Fruit fly (Drosophila melanogaster): ENCODE data around the gene Gal.

Gene Gal

dm6 chr2L:5974122-5974521 lies 32.5 kb downstream of the Gal start (continued):
- TF ChIP-seq Fer1 (GFP tag; optimal IDR thresholded peaks at IDR 0.05), result peak; percentile 77
- TF ChIP-seq org-1 (GFP tag; optimal IDR thresholded peaks at IDR 0.05), result peak; percentile 60
- no peak for TF ChIP-seq vnd (GFP tag; IDR thresholded peaks at IDR 0.05; ENCODE audit: partially characterized antibody)
- TF ChIP-seq tna (GFP tag; IDR thresholded peaks at IDR 0.05; ENCODE audit: partially characterized antibody), result no peak
- TF ChIP-seq insv (GFP tag; optimal IDR thresholded peaks at IDR 0.05), result peak in 1 of 2 experiments; percentile 55
- peak; percentile 81 for TF ChIP-seq Hmr (GFP tag; optimal IDR thresholded peaks at IDR 0.05)
- TF ChIP-seq CG34422 (GFP tag; IDR thresholded peaks at IDR 0.05), result peak; percentile 20; the same call in 1 of the 3 replicates
- TF ChIP-seq so (GFP tag; IDR thresholded peaks at IDR 0.05), result peak; percentile 38; the same call in 1 of the 3 replicates
- TF ChIP-seq Fer2 (tag; optimal IDR thresholded peaks at IDR 0.05), result peak; percentile 47
- TF ChIP-seq CG15269 (tag; optimal IDR thresholded peaks at IDR 0.05), result peak; percentile 65
- peak; percentile 59; the same call in 1 of the 3 replicates for TF ChIP-seq CG6175 (GFP tag; IDR thresholded peaks at IDR 0.05)
- peak; percentile 45; the same call in 1 of the 2 replicates for TF ChIP-seq CG1024 (GFP tag; IDR thresholded peaks at IDR 0.05)
- TF ChIP-seq Jarid2 (GFP tag; optimal IDR thresholded peaks at IDR 0.05), result peak; percentile 55
- peak; percentile 71 for TF ChIP-seq HHEX (GFP tag; optimal IDR thresholded peaks at IDR 0.05)
- TF ChIP-seq CG6854 (GFP tag; optimal IDR thresholded peaks at IDR 0.05), result peak; percentile 48
- TF ChIP-seq crc (GFP tag; optimal IDR thresholded peaks at IDR 0.05), result no peak
- TF ChIP-seq Six4 (GFP tag; optimal IDR thresholded peaks at IDR 0.05), result no peak
- peak in 1 of 2 experiments; percentile 4 for TF ChIP-seq Pdp1 (GFP tag; optimal IDR thresholded peaks at IDR 0.05)
- peak; percentile 4 for TF ChIP-seq CG18476 (GFP tag; optimal IDR thresholded peaks at IDR 0.05)
- TF ChIP-seq CG2875 (GFP tag; optimal IDR thresholded peaks at IDR 0.05), result peak; percentile 61
- peak; percentile 33; the same call in 1 of the 2 replicates for TF ChIP-seq CG6689 (GFP tag; IDR thresholded peaks at IDR 0.05)
- no peak for TF ChIP-seq CG42726 (GFP tag; IDR thresholded peaks at IDR 0.05; ENCODE audit: partially characterized antibody)
- peak; percentile 58 for TF ChIP-seq CG7556 (GFP tag; optimal IDR thresholded peaks at IDR 0.05)
- peak; percentile 16; the same call in 1 of the 2 replicates for TF ChIP-seq stc (GFP tag; IDR thresholded peaks at IDR 0.05)
- TF ChIP-seq sug (tag; optimal IDR thresholded peaks at IDR 0.05), result peak; percentile 83
- TF ChIP-seq PHDP (tag; optimal IDR thresholded peaks at IDR 0.05), result peak; percentile 71
- TF ChIP-seq Hey (tag; optimal IDR thresholded peaks at IDR 0.05), result peak; percentile 62
- TF ChIP-seq CG5953 (GFP tag; IDR thresholded peaks at IDR 0.05), result 0 out of 2 replicates have a peak, but pooled peaks have one; percentile 15
- TF ChIP-seq CG10209 (GFP tag; optimal IDR thresholded peaks at IDR 0.05), result peak; percentile 74
- peak; percentile 59 for TF ChIP-seq gem (tag; optimal IDR thresholded peaks at IDR 0.05)
- TF ChIP-seq ham (GFP tag; IDR thresholded peaks at IDR 0.05), result no peak
- TF ChIP-seq chinmo (GFP tag; IDR thresholded peaks at IDR 0.05; ENCODE audit: partially characterized antibody), result peak; percentile 86; the same call in 3 of the 4 replicates
- peak; percentile 17 for TF ChIP-seq sqz (GFP tag; optimal IDR thresholded peaks at IDR 0.05)
- TF ChIP-seq CG8924 (tag; optimal IDR thresholded peaks at IDR 0.05), result peak; percentile 59
- 0 out of 3 replicates have a peak, but pooled peaks have one; percentile 22 for TF ChIP-seq Optix (GFP tag; IDR thresholded peaks at IDR 0.05)
- peak; percentile 49 for TF ChIP-seq ash1 (GFP tag; optimal IDR thresholded peaks at IDR 0.05)
- TF ChIP-seq CG18764 (GFP tag; optimal IDR thresholded peaks at IDR 0.05), result peak; percentile 63
- TF ChIP-seq Asciz (GFP tag; optimal IDR thresholded peaks at IDR 0.05), result peak; percentile 79
- peak; percentile 77; the same call in 2 of the 3 replicates for TF ChIP-seq otp (GFP tag; IDR thresholded peaks at IDR 0.05)
- no peak for TF ChIP-seq sc (optimal IDR thresholded peaks at IDR 0.05)
- peak; percentile 55 for TF ChIP-seq sc (GFP tag; optimal IDR thresholded peaks at IDR 0.05)
- no peak for TF ChIP-seq CG8944 (GFP tag; optimal IDR thresholded peaks at IDR 0.05)
- no peak for TF ChIP-seq maf-S (GFP tag; optimal IDR thresholded peaks at IDR 0.05)
- TF ChIP-seq sr (GFP tag; IDR thresholded peaks at IDR 0.05), result peak; percentile 49; the same call in 2 of the 3 replicates
- peak; percentile 73 for TF ChIP-seq CG6813 (GFP tag; optimal IDR thresholded peaks at IDR 0.05)
- peak; percentile 27; the same call in 1 of the 3 replicates for TF ChIP-seq CG11695 (GFP tag; IDR thresholded peaks at IDR 0.05)
- peak; percentile 31 for TF ChIP-seq exex (tag; optimal IDR thresholded peaks at IDR 0.05)
- peak; percentile 40 for TF ChIP-seq CG10431 (GFP tag; optimal IDR thresholded peaks at IDR 0.05)
- TF ChIP-seq dpn (GFP tag; optimal IDR thresholded peaks at IDR 0.05), result no peak

All from whole organism, embryonic.